Worm (Caenorhabditis elegans) whole organism, late embryonic: ENCODE results near the gene lips-7.

Source experiments
- F13H6.1 ChIP-seq: sonication (generic microtip); optimal IDR thresholded peaks from 2 replicates; lab custom pipeline; 2016; ENCODE audit warnings: missing genetic modification characterization, missing compliant biosample characterization
- ceh-45 ChIP-seq: fragments of 200-800 bp; sonication (Bioruptor generic); IDR thresholded peaks from 2 replicates; pipeline ENCODE4 v1.3.6; 2022; ENCODE audit warnings: missing genetic modification reagents, missing genetic modification characterization, missing compliant biosample characterization
- ceh-48 ChIP-seq: sonication (generic microtip); optimal IDR thresholded peaks from 2 replicates; lab custom pipeline; 2016; ENCODE audit warnings: missing genetic modification characterization, inconsistent platforms, missing compliant biosample characterization
- dmd-4 ChIP-seq: sonication (generic microtip); optimal IDR thresholded peaks from 2 replicates; lab custom pipeline; 2016; ENCODE audit warnings: borderline replicate concordance, missing genetic modification characterization, missing compliant biosample characterization
- ets-4 ChIP-seq: sonication (generic microtip); optimal IDR thresholded peaks from 2 replicates; lab custom pipeline; 2016; ENCODE audit warnings: missing genetic modification characterization, missing compliant biosample characterization
- hlh-15 ChIP-seq: sonication (generic microtip); optimal IDR thresholded peaks from 2 replicates; lab custom pipeline; 2016; ENCODE audit warnings: missing genetic modification characterization, missing compliant biosample characterization
- hlh-30 ChIP-seq: sonication (generic microtip); optimal IDR thresholded peaks from 2 replicates; lab custom pipeline; 2017; ENCODE audit warnings: antibody characterized with exemption, missing genetic modification characterization, missing compliant biosample characterization; ENCODE audit not compliant: insufficient read depth
- rnt-1 ChIP-seq: sonication (generic microtip); optimal IDR thresholded peaks from 2 replicates; lab custom pipeline; 2016; ENCODE audit warnings: missing genetic modification characterization, missing compliant biosample characterization

ce11 chrII:508603-509002 lies 43.1 kb upstream of the lips-7 start:
- no peak for TF ChIP-seq rnt-1
- TF ChIP-seq ceh-45 (GFP tag; lab: Robert Waterston, UW), result no peak
- no peak for TF ChIP-seq ets-4
- no peak for TF ChIP-seq hlh-15
- TF ChIP-seq hlh-30, result no peak
- TF ChIP-seq dmd-4 (tag; lab: Kevin White, UChicago), result no peak
- no peak for TF ChIP-seq ceh-48 (tag; lab: Kevin White, UChicago)
- no peak for TF ChIP-seq F13H6.1 (tag; lab: Kevin White, UChicago)
